Fruit fly (Drosophila melanogaster): ENCODE measurements around the gene Tm2.
A peak's percentile ranks its signal among the peaks of the same experiment; 100 is the strongest.

Tm2 gene

DNA sequence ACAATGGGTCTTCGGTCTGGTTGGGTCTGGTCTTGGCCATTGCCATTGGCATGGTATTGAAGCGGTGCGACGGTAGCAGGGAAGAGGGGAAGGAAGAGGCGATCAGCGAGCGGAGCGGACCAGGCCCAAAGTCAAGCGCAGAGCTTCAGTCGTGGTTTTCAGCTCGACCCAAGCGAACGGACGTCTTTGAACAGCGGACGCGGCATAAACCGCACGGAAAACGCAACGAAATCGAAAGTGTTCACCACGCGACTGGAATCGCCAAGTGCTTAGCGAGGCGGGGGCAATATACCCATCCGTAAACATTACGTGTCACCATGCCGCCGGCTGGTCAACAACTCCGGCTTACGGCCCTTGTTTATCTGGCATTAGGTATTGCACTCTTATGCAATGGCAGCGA is 6.3 kb downstream of the Tm2 start, which contains the start of gene CG14866:
CG14866 (plus strand) TSS at position 146 of the 400 bp plus-strand sequence.
- TF ChIP-seq CTCF (optimal IDR thresholded peaks at IDR 0.05) (no peak), CG8478 (optimal IDR thresholded peaks at IDR 0.05) (no peak)

DNA sequence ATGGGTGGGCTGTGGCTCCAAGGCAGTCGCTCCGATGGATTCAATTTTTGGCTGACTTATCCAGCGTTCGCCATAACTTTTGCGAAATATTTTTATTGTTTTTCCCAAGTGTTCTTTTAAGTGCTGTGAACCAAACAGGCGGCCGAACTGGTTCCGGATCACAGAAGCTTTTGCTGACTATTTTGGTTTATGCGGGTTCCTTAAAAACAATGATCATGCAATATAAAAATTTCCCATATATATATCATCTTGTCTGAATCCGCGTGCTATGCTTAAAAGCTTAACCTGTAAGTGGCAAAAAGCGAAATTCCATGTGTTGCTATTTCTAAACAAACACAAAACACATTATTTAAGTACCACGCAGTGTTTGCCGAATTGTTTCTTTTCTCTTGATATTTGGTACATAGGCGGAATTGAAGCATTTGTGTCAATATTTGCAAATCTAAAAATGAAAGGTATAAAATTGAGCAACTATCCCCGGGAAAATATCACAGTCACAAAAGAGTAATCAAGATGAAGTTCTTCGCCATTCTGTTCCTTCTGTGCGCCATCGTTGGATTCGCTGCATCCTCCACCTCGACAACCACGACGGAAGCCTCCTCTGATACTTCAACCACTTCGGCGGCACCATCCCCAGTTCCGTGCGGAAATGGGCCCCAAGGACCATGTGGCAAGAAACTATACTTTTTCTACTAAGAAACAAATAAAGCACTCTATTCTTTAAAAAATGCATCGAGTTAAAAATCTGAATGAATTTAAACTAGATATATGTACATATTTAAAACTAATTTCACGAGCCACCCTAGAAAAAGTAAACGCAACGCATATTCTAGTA is 10.1 kb downstream of the Tm2 start, which contains the start of the genes CG6276 and CG44040:
CG6276 (minus strand) TSS at position 158 of the 835 bp plus-strand sequence.
CG44040 (plus strand) TSS at position 467 of the 835 bp plus-strand sequence.
- TF ChIP-seq CTCF (optimal IDR thresholded peaks at IDR 0.05), result no peak
- TF ChIP-seq CG8478 (optimal IDR thresholded peaks at IDR 0.05), result no peak

DNA sequence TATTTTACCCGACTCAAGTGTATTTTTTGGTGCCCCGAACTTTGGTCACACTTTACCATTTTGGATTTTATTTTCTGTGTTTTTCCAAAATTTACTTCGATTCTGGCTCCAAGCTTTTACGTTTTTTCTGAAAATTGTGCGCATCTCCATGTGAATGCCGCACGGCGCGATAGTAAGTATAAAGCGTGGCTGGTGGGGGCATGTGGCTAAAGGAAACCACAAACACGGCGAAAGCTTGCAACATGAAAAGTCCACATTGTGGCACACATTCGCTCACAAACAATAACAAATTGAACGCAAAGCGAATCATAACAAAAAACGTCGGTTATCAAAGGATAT is 10.7 kb downstream of the Tm2 start, which contains the start of gene ear:
ear (plus strand) TSS at position 10 of the 339 bp plus-strand sequence.
- TF ChIP-seq CG8478 (optimal IDR thresholded peaks at IDR 0.05), result no peak
- TF ChIP-seq CTCF (optimal IDR thresholded peaks at IDR 0.05), result no peak

DNA sequence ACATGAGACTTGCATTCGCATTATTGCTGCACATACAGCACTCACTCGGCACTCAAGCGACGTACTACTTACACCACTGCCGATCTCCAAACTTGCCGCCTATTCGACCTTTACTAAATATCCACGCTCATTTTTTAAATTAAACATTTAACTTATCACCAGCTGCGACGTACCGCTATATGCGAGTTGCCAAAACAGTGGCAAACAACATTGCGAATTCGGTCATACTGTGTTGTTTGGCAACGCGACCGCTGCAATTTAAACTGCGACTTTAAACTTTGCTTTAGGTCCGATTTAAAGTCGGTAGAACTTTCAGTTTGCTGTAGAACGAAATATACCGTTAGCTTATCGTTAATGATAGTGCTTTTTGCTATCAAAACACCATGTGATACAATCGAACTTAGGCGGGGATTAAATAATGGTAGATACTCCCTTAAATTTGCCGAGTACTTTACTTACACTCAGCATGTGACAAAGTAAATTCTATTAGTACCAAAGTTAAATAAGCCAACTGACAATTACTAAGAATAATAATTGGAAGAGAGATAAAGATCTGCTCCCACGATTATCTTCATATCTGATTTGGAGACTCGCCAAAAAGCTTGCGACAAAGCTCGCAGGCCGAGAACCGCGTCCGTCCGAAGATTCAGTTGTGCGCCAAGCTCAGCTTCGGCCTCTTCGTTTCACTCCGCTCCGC is 18.2 kb downstream of the Tm2 start, which contains the start of the genes CG6236 and ea:
CG6236 (minus strand) TSS at position 187 of the 697 bp plus-strand sequence.
ea (plus strand) TSS at position 647 of the 697 bp plus-strand sequence.
- no peak for TF ChIP-seq CTCF (optimal IDR thresholded peaks at IDR 0.05)
- no peak for TF ChIP-seq CG8478 (optimal IDR thresholded peaks at IDR 0.05)

DNA sequence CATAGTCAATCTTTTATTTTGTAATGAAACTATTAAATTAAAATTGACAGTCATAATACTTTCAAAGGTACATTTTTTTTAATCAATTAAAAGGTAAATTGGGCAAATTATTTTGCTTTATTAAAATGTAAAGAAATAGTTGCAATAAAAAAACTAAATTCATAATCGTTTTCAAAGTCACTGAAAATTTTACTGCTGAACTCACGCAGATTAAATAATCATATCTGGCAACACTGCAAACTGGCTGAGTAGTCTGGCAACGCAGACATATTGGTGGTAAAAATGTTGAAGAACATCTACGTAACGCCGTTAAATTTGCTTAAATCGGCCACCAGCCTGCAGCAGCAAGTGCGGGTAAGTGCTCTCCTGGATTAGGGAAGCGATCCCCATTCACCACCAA is 20.5 kb downstream of the Tm2 start, which contains the start of gene mRpL9:
mRpL9 (plus strand) TSS at position 267 of the 400 bp plus-strand sequence.
- TF ChIP-seq CTCF (optimal IDR thresholded peaks at IDR 0.05) (peak; percentile 4 to 23), CG8478 (optimal IDR thresholded peaks at IDR 0.05) (no peak)

DNA sequence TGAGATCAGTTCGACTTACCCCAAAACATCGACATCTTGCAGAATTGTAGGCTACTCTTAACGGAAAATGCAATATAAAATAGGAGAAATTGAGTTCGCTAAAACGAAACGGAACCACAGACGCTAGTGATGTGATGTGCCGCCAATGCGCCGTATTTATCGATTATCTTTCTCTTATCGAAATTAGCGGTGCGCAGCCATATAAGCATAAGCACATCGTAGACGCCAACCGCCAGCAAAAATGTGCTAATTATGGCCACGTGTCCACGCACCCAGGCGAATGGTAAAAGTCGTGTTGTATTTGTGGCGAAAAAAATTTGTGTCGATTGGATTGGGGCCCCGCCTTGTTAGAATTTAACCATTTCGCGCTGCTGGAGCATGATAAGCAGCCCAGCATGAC is 23.0 kb downstream of the Tm2 start, which contains the start of the genes Fkbp39 and Cyfip:
Fkbp39 (minus strand) TSS at position 140 of the 400 bp plus-strand sequence.
Cyfip (plus strand) TSS at position 273 of the 400 bp plus-strand sequence.
- TF ChIP-seq CTCF (optimal IDR thresholded peaks at IDR 0.05) (peak; percentile 41 to 48), CG8478 (optimal IDR thresholded peaks at IDR 0.05) (no peak)

DNA sequence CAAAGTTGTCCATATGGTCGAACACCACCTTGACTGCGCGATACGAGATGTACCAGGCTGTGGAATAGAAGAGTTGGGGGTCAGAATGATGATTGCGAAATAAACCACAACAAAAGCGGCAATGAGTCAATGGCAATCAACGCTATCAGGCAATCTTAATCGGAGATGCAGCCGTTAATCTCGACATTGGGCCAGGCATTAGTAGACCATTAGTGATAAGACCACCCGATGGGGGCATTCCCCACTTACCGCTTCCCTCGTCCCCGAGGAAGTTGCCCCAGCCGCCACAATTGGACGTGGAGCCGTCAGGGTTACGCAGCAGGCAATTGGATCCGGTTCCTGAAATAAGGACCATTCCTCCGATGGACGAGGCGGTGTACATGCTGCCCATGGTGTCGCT is 29.1 kb downstream of the Tm2 start:
- TF ChIP-seq CG8478 (optimal IDR thresholded peaks at IDR 0.05), result no peak
- TF ChIP-seq CTCF (optimal IDR thresholded peaks at IDR 0.05), result no peak

DNA sequence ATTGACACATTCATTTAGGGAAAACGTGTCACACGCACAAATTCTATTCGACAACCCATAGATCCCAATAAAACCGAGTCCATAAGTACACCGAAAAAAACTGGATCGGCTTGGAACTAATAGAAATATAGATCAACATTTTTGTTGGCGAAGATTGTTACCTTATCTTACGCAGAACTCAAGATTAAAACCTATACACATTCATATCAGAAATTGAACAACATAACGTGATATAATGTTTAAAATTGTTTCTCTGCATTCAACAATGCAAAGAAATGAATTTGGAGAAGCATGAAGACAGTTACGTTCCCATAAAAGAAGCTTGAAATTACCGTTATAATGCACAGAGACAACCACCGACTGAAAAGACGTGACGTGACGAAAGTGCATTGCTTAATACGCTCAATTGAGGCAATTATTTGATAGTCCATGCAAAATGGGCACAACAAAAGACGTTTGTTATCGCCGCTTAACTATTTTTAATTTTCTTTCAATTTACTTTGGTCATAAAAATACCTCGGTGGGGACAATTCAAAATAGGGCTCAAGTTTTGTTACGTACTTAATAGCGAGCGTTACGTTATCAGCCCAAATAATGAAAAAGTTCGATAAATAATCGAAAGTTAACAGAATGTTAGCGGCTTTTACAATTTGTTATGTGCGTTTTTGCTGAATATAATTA is 30.2 kb downstream of the Tm2 start, which contains the start of gene SerRS-m:
SerRS-m (plus strand) TSS at position 616 of the 681 bp plus-strand sequence.
- no peak for TF ChIP-seq CG8478 (optimal IDR thresholded peaks at IDR 0.05)
- no peak for TF ChIP-seq CTCF (optimal IDR thresholded peaks at IDR 0.05)

DNA sequence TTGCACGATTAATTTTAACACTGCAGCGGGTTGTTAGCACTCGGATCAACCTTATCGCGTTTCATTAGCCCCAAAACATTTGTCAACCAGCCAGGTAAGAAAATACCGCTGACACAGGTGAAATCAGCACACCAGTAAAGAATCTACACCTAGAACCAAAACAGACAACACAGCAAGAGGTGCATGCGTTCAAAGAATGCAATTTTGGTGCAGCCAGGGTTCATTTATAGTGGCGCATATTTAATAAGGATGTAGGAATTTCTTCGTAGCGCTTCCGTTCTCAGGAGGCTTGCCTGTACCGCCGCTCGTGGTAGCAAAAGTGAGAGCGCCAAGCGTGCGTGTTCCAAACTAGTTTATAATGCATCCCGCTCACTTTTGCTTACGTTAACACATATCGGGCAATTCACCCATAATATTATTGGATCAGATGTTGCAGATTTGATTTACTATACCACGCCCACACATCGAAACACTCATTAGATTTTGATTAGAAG is 32.5 kb downstream of the Tm2 start:
- TF ChIP-seq CTCF (optimal IDR thresholded peaks at IDR 0.05), result no peak
- no peak for TF ChIP-seq CG8478 (optimal IDR thresholded peaks at IDR 0.05)

DNA sequence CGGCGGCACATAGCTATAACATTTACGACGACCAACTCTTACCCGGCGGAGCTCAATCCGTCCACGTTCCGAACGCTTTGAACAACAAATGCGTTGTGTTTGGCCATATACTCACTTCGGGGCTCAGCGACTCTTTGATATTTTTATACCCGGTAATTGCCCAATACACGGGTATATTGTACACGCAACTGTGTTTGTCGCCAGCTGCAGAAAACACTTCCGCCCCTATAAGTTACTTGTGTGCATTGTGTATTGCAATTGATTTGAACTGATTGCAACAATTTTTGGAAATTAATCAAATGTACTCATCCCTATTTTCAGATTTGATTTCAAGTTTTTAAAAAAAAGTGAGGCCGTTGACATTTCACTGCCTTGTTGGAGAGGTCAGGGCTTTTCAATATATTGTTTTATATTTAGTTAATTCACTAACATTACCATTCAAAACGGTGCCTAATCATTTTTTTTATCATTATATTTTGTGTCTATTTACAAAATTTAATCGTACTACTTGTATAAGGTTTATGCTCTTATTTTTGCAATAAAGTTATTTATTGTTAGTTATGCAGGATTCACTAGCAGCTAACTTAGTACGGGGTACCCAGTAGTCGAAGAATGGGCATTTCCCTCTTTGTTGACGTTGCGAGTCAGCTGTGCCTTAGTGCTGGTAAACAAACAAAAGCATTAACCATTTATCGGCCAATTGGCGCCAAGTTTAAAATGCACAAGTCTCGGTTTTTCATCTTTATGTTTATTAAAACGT is 33.1 kb downstream of the Tm2 start, which contains the start of gene Nagk:
Nagk (minus strand) TSS at position 331 of the 760 bp plus-strand sequence.
- TF ChIP-seq CG8478 (optimal IDR thresholded peaks at IDR 0.05) (no peak), CTCF (optimal IDR thresholded peaks at IDR 0.05) (no peak)

DNA sequence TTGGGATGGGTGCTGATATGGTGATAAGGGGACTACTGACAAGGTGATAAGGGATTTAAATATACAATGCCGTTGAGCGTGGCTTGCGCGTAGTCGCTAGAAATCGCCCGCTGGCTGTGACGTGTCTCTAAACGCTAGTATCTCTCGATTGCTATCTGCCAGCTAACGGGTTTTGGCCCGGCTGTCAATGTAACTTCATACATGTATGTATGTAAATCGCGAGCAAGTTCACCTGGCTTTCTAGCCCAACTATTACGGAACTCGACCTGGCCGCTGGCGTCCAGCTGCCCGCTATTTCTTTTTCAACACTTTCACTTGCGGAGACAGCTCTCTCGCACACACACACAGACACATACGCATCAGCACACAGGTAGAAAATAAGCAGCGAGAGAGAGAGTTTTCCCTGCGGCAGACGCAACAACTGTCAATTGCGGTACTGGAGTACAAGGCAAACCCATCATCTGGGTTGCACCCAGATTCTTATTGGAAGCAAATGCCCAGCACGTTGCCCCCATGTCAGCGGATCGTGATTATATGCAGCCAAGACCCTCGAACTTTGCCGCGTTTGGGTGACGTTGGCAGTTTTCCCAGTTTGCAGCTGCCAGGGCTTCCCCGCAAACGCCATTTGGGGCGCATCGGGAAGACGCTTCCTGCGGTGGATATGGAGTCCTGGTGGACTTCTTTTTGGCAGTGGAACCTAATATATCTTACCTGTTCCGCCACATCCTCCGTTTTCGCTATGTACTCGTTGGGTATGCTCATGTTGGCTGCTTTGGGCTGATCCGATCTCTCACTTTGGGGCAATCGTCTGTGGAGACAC is 35.4 kb downstream of the Tm2 start:
- no peak for TF ChIP-seq CG8478 (optimal IDR thresholded peaks at IDR 0.05)
- no peak for TF ChIP-seq CTCF (optimal IDR thresholded peaks at IDR 0.05)

DNA sequence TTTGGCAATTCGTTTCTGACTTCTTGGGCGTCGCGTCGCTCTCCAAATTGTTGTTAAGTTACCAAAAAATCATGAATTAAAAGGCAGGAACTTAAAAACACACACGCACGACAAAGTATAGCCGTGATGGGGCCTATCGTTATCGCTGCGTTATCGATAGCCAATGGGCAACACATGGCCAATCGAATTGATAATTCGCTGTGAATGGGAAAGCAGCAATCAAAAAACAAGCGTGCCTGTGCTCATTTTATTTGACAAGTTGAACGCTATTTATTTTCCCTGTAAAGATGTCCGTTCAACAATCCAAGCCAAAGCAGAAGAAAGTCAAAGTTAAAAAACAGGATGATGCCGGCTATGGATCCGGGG is 36.0 kb downstream of the Tm2 start, which contains the start of the genes Surf4 and CG31301:
Surf4 (minus strand) TSS at position 159 of the 366 bp plus-strand sequence.
CG31301 (plus strand) TSS at position 188 of the 366 bp plus-strand sequence.
- TF ChIP-seq CTCF (optimal IDR thresholded peaks at IDR 0.05) (no peak), CG8478 (optimal IDR thresholded peaks at IDR 0.05) (no peak)

DNA sequence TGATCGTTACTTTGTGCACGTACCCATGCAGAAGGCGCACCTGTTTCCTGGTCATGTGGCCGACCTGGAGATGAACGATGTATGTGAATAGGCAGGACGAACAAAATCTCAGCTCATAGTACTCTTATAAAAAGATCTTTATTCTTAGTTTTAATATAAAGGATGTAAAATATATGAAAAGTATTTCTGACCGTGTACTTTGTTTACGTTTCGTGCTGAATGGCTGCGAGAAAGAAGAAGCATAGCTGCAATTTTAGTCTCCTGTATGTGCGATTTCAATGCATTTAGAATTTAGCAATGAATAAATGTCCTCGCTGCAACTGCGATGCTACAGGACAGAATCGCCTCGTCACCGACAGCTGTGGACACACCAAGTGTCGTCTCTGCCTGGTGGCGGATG is 37.8 kb downstream of the Tm2 start, which contains the start of the genes CG42726 and CG42727:
CG42726 (plus strand) TSS at position 227 of the 400 bp plus-strand sequence.
CG42727 (plus strand) TSS at position 227 of the 400 bp plus-strand sequence.
- TF ChIP-seq CTCF (optimal IDR thresholded peaks at IDR 0.05), result no peak
- no peak for TF ChIP-seq CG8478 (optimal IDR thresholded peaks at IDR 0.05)
